Fruit fly (Drosophila melanogaster) whole organism, embryonic: ENCODE results near the gene CG17784.

Experiments
- Antp ChIP-seq: fragments of 200-800 bp; sonication (Bioruptor generic); optimal IDR thresholded peaks from 3 replicates; lab custom pipeline; 2016; ENCODE audit warnings: missing biosample characterization, missing genetic modification characterization
- Atf3 ChIP-seq: fragments of 200-800 bp; sonication (Bioruptor generic); optimal IDR thresholded peaks from 3 replicates; lab custom pipeline; 2016; ENCODE audit warnings: missing biosample characterization, missing genetic modification characterization
- BEAF-32 ChIP-seq: fragments of 200-800 bp; sonication (Bioruptor generic); optimal IDR thresholded peaks from 3 replicates; lab custom pipeline; 2017; ENCODE audit warnings: missing biosample characterization, missing genetic modification characterization, mild to moderate bottlenecking, moderate library complexity, missing genetic modification reagents
- CG12299 ChIP-seq: fragments of 200-800 bp; sonication (Bioruptor generic); optimal IDR thresholded peaks from 2 replicates; lab custom pipeline; 2018; ENCODE audit warnings: missing biosample characterization, mild to moderate bottlenecking, missing genetic modification characterization
- CG12942 ChIP-seq: fragments of 200-800 bp; sonication (Bioruptor generic); optimal IDR thresholded peaks from 3 replicates; lab custom pipeline; 2016; ENCODE audit warnings: missing biosample characterization, missing genetic modification characterization
- CG14014 ChIP-seq: fragments of 200-800 bp; sonication (Bioruptor generic); IDR thresholded peaks from 2 replicates; pipeline ENCODE4 v1.3.6; 2022; ENCODE audit warnings: missing biosample characterization, missing genetic modification characterization
- CG1602 ChIP-seq: fragments of 200-800 bp; sonication (Bioruptor generic); optimal IDR thresholded peaks from 3 replicates; lab custom pipeline; 2016; ENCODE audit warnings: missing biosample characterization, missing genetic modification characterization
- CG1647 ChIP-seq: fragments of 200-800 bp; sonication (Bioruptor generic); optimal IDR thresholded peaks from 3 replicates; lab custom pipeline; 2016; ENCODE audit warnings: missing biosample characterization, missing genetic modification characterization
- CG17186 ChIP-seq: fragments of 200-800 bp; sonication (Bioruptor generic); optimal IDR thresholded peaks from 3 replicates; lab custom pipeline; 2017; ENCODE audit warnings: missing biosample characterization, missing genetic modification reagents, missing genetic modification characterization
- CG17829 ChIP-seq: fragments of 200-800 bp; optimal IDR thresholded peaks from 2 replicates; lab custom pipeline; 2019; ENCODE audit warnings: missing biosample characterization, mild to moderate bottlenecking, missing genetic modification characterization, moderate library complexity
- CG2889 ChIP-seq: fragments of 200-800 bp; sonication (Bioruptor generic); IDR thresholded peaks from 3 replicates; pipeline ENCODE4 v1.3.6; 2022; ENCODE audit warnings: missing biosample characterization, missing genetic modification characterization
- CG30403 ChIP-seq: fragments of 200-800 bp; sonication (Bioruptor generic); optimal IDR thresholded peaks from 3 replicates; lab custom pipeline; 2016; ENCODE audit warnings: missing biosample characterization, missing genetic modification characterization
- CG3847 ChIP-seq: fragments of 200-800 bp; sonication (Bioruptor generic); IDR thresholded peaks from 2 replicates; pipeline ENCODE4 v1.3.6; 2022; ENCODE audit warnings: missing biosample characterization, missing genetic modification characterization
- CG4820 ChIP-seq: fragments of 200-800 bp; sonication (Bioruptor generic); optimal IDR thresholded peaks from 3 replicates; lab custom pipeline; 2016; ENCODE audit warnings: missing biosample characterization, missing genetic modification characterization
- CG6175 ChIP-seq: fragments of 200-800 bp; sonication (Bioruptor generic); IDR thresholded peaks from 3 replicates; pipeline ENCODE4 v1.3.6; 2022; ENCODE audit warnings: missing biosample characterization, missing genetic modification characterization
- CG6689 ChIP-seq: fragments of 200-800 bp; sonication (Bioruptor generic); IDR thresholded peaks from 2 replicates; pipeline ENCODE4 v1.3.6; 2022; ENCODE audit warnings: missing biosample characterization, missing genetic modification characterization
- CG8089 ChIP-seq: fragments of 200-800 bp; sonication (Bioruptor generic); optimal IDR thresholded peaks from 3 replicates; lab custom pipeline; 2016; ENCODE audit warnings: missing biosample characterization, missing genetic modification characterization
- CG8944 ChIP-seq: fragments of 200-800 bp; sonication (Bioruptor generic); optimal IDR thresholded peaks from 3 replicates; lab custom pipeline; 2016; ENCODE audit warnings: missing biosample characterization, missing genetic modification characterization
- CTCF ChIP-seq: fragments of 200-800 bp; sonication (Bioruptor generic); optimal IDR thresholded peaks from 2 replicates; lab custom pipeline; 2017; ENCODE audit warnings: missing biosample characterization, mild to moderate bottlenecking, missing genetic modification characterization, moderate library complexity
- Dip2 ChIP-seq: fragments of 200-800 bp; sonication (Bioruptor generic); IDR thresholded peaks from 2 replicates; pipeline ENCODE4 v1.3.6; 2022; ENCODE audit warnings: missing biosample characterization, missing genetic modification characterization
- Ets65A ChIP-seq: fragments of 200-800 bp; sonication (Bioruptor generic); peaks from one replicate; lab custom pipeline; 2016; ENCODE audit warnings: missing biosample characterization, missing genetic modification characterization
- Ets97D ChIP-seq: fragments of 200-800 bp; sonication (Bioruptor generic); optimal IDR thresholded peaks from 3 replicates; lab custom pipeline; 2016; ENCODE audit warnings: missing biosample characterization, missing genetic modification characterization
- H2.0 ChIP-seq: fragments of 200-800 bp; sonication (Bioruptor generic); IDR thresholded peaks from 2 replicates; pipeline ENCODE4 v1.3.6; 2022; ENCODE audit warnings: missing biosample characterization, missing genetic modification characterization
- HLH3B ChIP-seq: fragments of 200-800 bp; sonication (Bioruptor generic); IDR thresholded peaks from 2 replicates; pipeline ENCODE4 v1.3.6; 2022; ENCODE audit warnings: missing biosample characterization, missing genetic modification characterization
- MBD-R2 ChIP-seq: fragments of 200-800 bp; sonication (Bioruptor generic); IDR thresholded peaks from 2 replicates; pipeline ENCODE4 v1.3.6; 2022; ENCODE audit warnings: missing biosample characterization, missing genetic modification characterization
- Nf-YA ChIP-seq: fragments of 200-800 bp; sonication (Bioruptor generic); IDR thresholded peaks from 2 replicates; pipeline ENCODE4 v1.3.6; 2022; ENCODE audit warnings: missing biosample characterization, missing genetic modification characterization
- Oli ChIP-seq: fragments of 200-800 bp; sonication (Bioruptor generic); optimal IDR thresholded peaks from 2 replicates; lab custom pipeline; 2018; ENCODE audit warnings: missing biosample characterization, mild to moderate bottlenecking, missing genetic modification characterization, moderate library complexity
- Sry-δ ChIP-seq: fragments of 200-800 bp; sonication (Bioruptor generic); optimal IDR thresholded peaks from 2 replicates; lab custom pipeline; 2016; ENCODE audit warnings: missing biosample characterization, missing genetic modification characterization
- ab ChIP-seq: fragments of 200-800 bp; sonication (Bioruptor generic); optimal IDR thresholded peaks from 2 replicates; lab custom pipeline; 2016; ENCODE audit warnings: missing biosample characterization, missing genetic modification characterization
- al ChIP-seq: fragments of 200-800 bp; sonication (Bioruptor generic); IDR thresholded peaks from 2 replicates; pipeline ENCODE4 v1.3.6; 2022; ENCODE audit warnings: missing biosample characterization, missing genetic modification characterization
- bab2 ChIP-seq: fragments of 200-800 bp; sonication (Bioruptor generic); optimal IDR thresholded peaks from 2 replicates; lab custom pipeline; 2016; ENCODE audit warnings: missing biosample characterization, missing genetic modification characterization
- chif ChIP-seq, 2 experiments: fragments of 200-800 bp; sonication (Bioruptor generic); optimal IDR thresholded peaks; 3 replicates each; lab custom pipeline; 2016; ENCODE audit warnings: missing biosample characterization in 2 of 2, missing genetic modification characterization in 2 of 2
- chn ChIP-seq: fragments of 200-800 bp; sonication (Bioruptor generic); optimal IDR thresholded peaks from 2 replicates; lab custom pipeline; 2016; ENCODE audit warnings: missing biosample characterization, missing genetic modification characterization
- crol ChIP-seq: fragments of 200-800 bp; sonication (Bioruptor generic); IDR thresholded peaks from 2 replicates; pipeline ENCODE4 v1.3.6; 2022; ENCODE audit warnings: missing biosample characterization, missing genetic modification characterization
- dpn ChIP-seq, 2 experiments: fragments of 200-800 bp; sonication (Bioruptor generic); optimal IDR thresholded peaks; 3 replicates each; lab custom pipeline; 2016; ENCODE audit warnings: missing biosample characterization in 2 of 2, missing genetic modification characterization in 2 of 2
- fd96Cb ChIP-seq: fragments of 200-800 bp; sonication (Bioruptor generic); optimal IDR thresholded peaks from 2 replicates; lab custom pipeline; 2018; ENCODE audit warnings: missing biosample characterization, mild to moderate bottlenecking, missing genetic modification characterization, moderate library complexity
- ind ChIP-seq: fragments of 200-800 bp; sonication (Bioruptor generic); optimal IDR thresholded peaks from 3 replicates; lab custom pipeline; 2016; ENCODE audit warnings: missing biosample characterization, missing genetic modification characterization
- jumu ChIP-seq: fragments of 200-800 bp; sonication (Bioruptor generic); optimal IDR thresholded peaks from 3 replicates; lab custom pipeline; 2016; ENCODE audit warnings: missing biosample characterization, missing genetic modification characterization
- kah ChIP-seq: fragments of 200-800 bp; sonication (Bioruptor generic); optimal IDR thresholded peaks from 2 replicates; lab custom pipeline; 2018; ENCODE audit warnings: missing biosample characterization, mild to moderate bottlenecking, missing genetic modification characterization
- lilli ChIP-seq: fragments of 200-800 bp; sonication (Bioruptor generic); optimal IDR thresholded peaks from 3 replicates; lab custom pipeline; 2016; ENCODE audit warnings: missing biosample characterization, missing genetic modification characterization
- lov ChIP-seq, 2 experiments: fragments of 200-800 bp in 1 of 2; fragments of >200 bp in 1 of 2; sonication (Bioruptor generic) in 1 of 2; IDR thresholded peaks in 1 of 2; optimal IDR thresholded peaks in 1 of 2; 2 replicates in 1 of 2; 3 replicates in 1 of 2; pipeline versions ENCODE4 v1.3.6 to Lab custom; 2017 to 2022; ENCODE audit warnings: missing biosample characterization in 1 of 2, missing genetic modification characterization in 1 of 2
- mam ChIP-seq: fragments of 200-800 bp; sonication (Bioruptor generic); optimal IDR thresholded peaks from 3 replicates; lab custom pipeline; 2016; ENCODE audit warnings: missing biosample characterization, missing genetic modification characterization
- onecut ChIP-seq: fragments of 200-800 bp; sonication (Bioruptor generic); IDR thresholded peaks from 2 replicates; pipeline ENCODE4 v1.3.6; 2022; ENCODE audit warnings: missing biosample characterization, missing genetic modification characterization
- sens ChIP-seq: fragments of 200-800 bp; sonication (Bioruptor generic); peaks from one replicate; lab custom pipeline; 2016; ENCODE audit warnings: missing biosample characterization, missing genetic modification characterization
- sima ChIP-seq: fragments of 200-800 bp; sonication (Bioruptor generic); optimal IDR thresholded peaks from 2 replicates; lab custom pipeline; 2016; ENCODE audit warnings: missing biosample characterization, missing genetic modification characterization
- slbo ChIP-seq: fragments of 200-800 bp; sonication (Bioruptor generic); IDR thresholded peaks from 2 replicates; pipeline ENCODE4 v1.3.6; 2022; ENCODE audit warnings: missing biosample characterization, missing genetic modification characterization
- sob ChIP-seq: fragments of 200-800 bp; sonication (Bioruptor generic); IDR thresholded peaks from 2 replicates; pipeline ENCODE4 v1.3.6; 2022; ENCODE audit warnings: missing biosample characterization, missing genetic modification characterization
- unc-4 ChIP-seq: fragments of 200-800 bp; sonication (Bioruptor generic); IDR thresholded peaks from 2 replicates; pipeline ENCODE4 v1.3.6; 2022; ENCODE audit warnings: missing biosample characterization, missing genetic modification characterization; ENCODE audit not compliant: partially characterized antibody
- usp ChIP-seq: fragments of >200 bp; optimal IDR thresholded peaks from 2 replicates; lab custom pipeline; 2017; ENCODE audit warnings: missing biosample characterization, missing genetic modification characterization
- vvl ChIP-seq: fragments of 200-800 bp; sonication (Bioruptor generic); IDR thresholded peaks from 2 replicates; pipeline ENCODE4 v1.3.6; 2022; ENCODE audit warnings: missing biosample characterization, missing genetic modification characterization
- zen ChIP-seq: fragments of 200-800 bp; sonication (Bioruptor generic); optimal IDR thresholded peaks from 3 replicates; lab custom pipeline; 2018; ENCODE audit warnings: missing biosample characterization, mild to moderate bottlenecking, missing genetic modification characterization, moderate library complexity

CG17784 gene

DNA sequence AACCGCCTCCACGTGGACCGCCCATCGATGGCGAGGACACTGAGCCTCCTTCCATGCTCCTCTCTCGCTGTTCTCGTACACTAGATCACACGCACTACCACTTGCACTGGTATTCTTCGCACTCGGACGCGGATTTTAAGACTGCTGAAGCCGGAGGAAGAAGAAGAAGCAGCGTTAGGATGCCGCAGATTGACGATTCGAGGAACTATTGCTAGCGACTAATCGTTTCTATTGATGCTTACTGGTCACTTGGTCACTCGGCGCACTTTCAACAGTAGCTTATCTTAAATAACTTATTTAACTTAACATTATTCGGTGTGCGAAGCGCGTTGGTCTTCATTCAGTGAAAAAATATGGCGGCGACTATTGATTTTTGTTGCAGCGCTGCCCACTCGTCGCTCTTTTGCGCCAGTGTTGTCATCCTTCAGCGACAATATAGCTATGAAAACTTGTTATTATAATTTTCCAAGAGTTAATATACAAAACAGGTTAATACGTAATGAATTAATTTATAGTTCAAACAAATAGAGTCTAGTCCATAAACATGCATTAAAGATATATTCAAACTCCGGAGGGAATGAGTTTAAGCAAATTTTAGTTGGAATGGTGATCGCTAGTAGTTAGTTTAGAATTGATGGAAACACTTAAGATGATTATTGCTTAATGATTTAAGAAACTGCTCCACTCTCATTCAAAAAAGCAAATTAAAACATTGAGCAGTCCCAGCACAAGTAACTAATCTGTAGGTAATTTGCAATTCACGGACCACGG, 16.2 kb downstream of the CG17784 start, which contains the start of the genes CG5746 and CG6454 (continued):
- peak; percentile 59 for TF ChIP-seq bab2
- no peak; the same call in 1 of the 2 replicates for TF ChIP-seq vvl
- no peak for TF ChIP-seq Dip2 (GFP tag; lab: Robert Waterston, UW)
- TF ChIP-seq Atf3 (GFP tag; lab: Kevin White, UChicago), result peak; percentile 18
- peak; percentile 25 for TF ChIP-seq fd96Cb (tag; lab: Kevin White, UChicago)
- peak; percentile 70 for TF ChIP-seq slbo
- TF ChIP-seq unc-4 (GFP tag; lab: Robert Waterston, UW), result no peak
- TF ChIP-seq dpn (GFP tag; optimal IDR thresholded peaks at IDR 0.05; lab: Kevin White, UChicago), result peak; percentile 31 to 65
- TF ChIP-seq CG6689, result peak; percentile 52; the same call in 1 of the 2 replicates
- 0 out of 3 replicates have a peak, but pooled peaks have one; percentile 53 for TF ChIP-seq CG2889
- no peak for TF ChIP-seq crol (GFP tag; lab: Robert Waterston, UW)
- no peak for TF ChIP-seq CTCF (GFP tag; lab: Kevin White, UChicago)
- peak in 1 of 2 experiments; percentile 47 for TF ChIP-seq chif (GFP tag; optimal IDR thresholded peaks at IDR 0.05; lab: Kevin White, UChicago)
- TF ChIP-seq chn (GFP tag; lab: Kevin White, UChicago), result peak; percentile 65
- TF ChIP-seq onecut, result peak; percentile 100
- TF ChIP-seq CG1602 (GFP tag; lab: Kevin White, UChicago), result peak; percentile 51
- TF ChIP-seq Antp, result peak; percentile 11
- peak; percentile 1 for TF ChIP-seq sima (GFP tag; lab: Kevin White, UChicago)
- peak; percentile 69 for TF ChIP-seq CG17186
- peak; percentile 94 for TF ChIP-seq sens (GFP tag; lab: Kevin White, UChicago)
- peak; percentile 21 for TF ChIP-seq CG8089 (GFP tag; lab: Kevin White, UChicago)
- TF ChIP-seq CG8944 (GFP tag; lab: Kevin White, UChicago), result peak; percentile 24
- TF ChIP-seq MBD-R2 (GFP tag; lab: Robert Waterston, UW), result peak; percentile 55; the same call in 1 of the 2 replicates
- TF ChIP-seq mam (GFP tag; lab: Kevin White, UChicago), result peak; percentile 68
- no peak for TF ChIP-seq ind (GFP tag; lab: Kevin White, UChicago)
- TF ChIP-seq Nf-YA (GFP tag; lab: Robert Waterston, UW), result no peak
- peak; percentile 69 for TF ChIP-seq Ets65A
- peak; percentile 51; the same call in 1 of the 2 replicates for TF ChIP-seq HLH3B (GFP tag; lab: Robert Waterston, UW)
- TF ChIP-seq CG1647, result peak; percentile 15
- TF ChIP-seq CG6175, result no peak
- no peak for TF ChIP-seq lov (optimal IDR thresholded peaks at IDR 0.05; lab: Kevin White, UChicago)
- TF ChIP-seq lov (GFP tag; IDR thresholded peaks at IDR 0.05; lab: Robert Waterston, UW), result no peak
- peak; percentile 38 for TF ChIP-seq Sry-δ (GFP tag; lab: Kevin White, UChicago)
- TF ChIP-seq sob (GFP tag; lab: Robert Waterston, UW), result peak; percentile 59; the same call in 1 of the 2 replicates
- TF ChIP-seq lilli (GFP tag; lab: Kevin White, UChicago), result peak; percentile 76
- peak; percentile 69 for TF ChIP-seq CG12942 (GFP tag; lab: Kevin White, UChicago)
- TF ChIP-seq kah (GFP tag; lab: Kevin White, UChicago), result no peak
- TF ChIP-seq CG30403 (GFP tag; lab: Kevin White, UChicago), result peak; percentile 78
- peak; percentile 55 for TF ChIP-seq CG4820 (GFP tag; lab: Kevin White, UChicago)
- peak; percentile 25 for TF ChIP-seq zen (tag; lab: Kevin White, UChicago)
- 0 out of 2 replicates have a peak, but pooled peaks have one; percentile 33 for TF ChIP-seq CG3847 (GFP tag; lab: Robert Waterston, UW)
- TF ChIP-seq CG17829 (tag; lab: Kevin White, UChicago), result peak; percentile 72
- TF ChIP-seq jumu (GFP tag; lab: Kevin White, UChicago), result peak; percentile 61
- no peak for TF ChIP-seq usp (GFP tag; lab: Kevin White, UChicago)
- TF ChIP-seq CG14014, result 0 out of 2 replicates have a peak, but pooled peaks have one; percentile 25
- TF ChIP-seq Oli, result no peak
- no peak for TF ChIP-seq ab
- no peak for TF ChIP-seq CG12299 (tag; lab: Kevin White, UChicago)
- peak; percentile 44 for TF ChIP-seq BEAF-32 (GFP tag; lab: Kevin White, UChicago)
- TF ChIP-seq Ets97D, result peak; percentile 68
- TF ChIP-seq al (GFP tag; lab: Robert Waterston, UW), result peak; percentile 44
- 0 out of 2 replicates have a peak, but pooled peaks have one; percentile 43 for TF ChIP-seq H2.0 (GFP tag; lab: Robert Waterston, UW)
